Worm (Caenorhabditis elegans) whole organism, late embryonic: ENCODE measurements around the gene C08E3.15.

Experiments used
- ceh-9 ChIP-seq: sonication (generic microtip); optimal IDR thresholded peaks from 2 replicates; lab custom pipeline; 2016; ENCODE audit warnings: mild to moderate bottlenecking, missing genetic modification characterization, inconsistent platforms, missing compliant biosample characterization
- fkh-10 ChIP-seq: fragments of 150-350 bp; optimal IDR thresholded peaks from 2 replicates; lab custom pipeline; 2014; ENCODE audit warnings: missing biosample characterization, missing genetic modification reagents, missing genetic modification characterization
- lim-6 ChIP-seq: sonication (generic microtip); optimal IDR thresholded peaks from 2 replicates; lab custom pipeline; 2016; ENCODE audit warnings: missing genetic modification characterization, missing compliant biosample characterization
- lin-11 ChIP-seq: fragments of 200-800 bp; sonication (Bioruptor generic); optimal IDR thresholded peaks from 2 replicates; lab custom pipeline; 2018; ENCODE audit warnings: mild to moderate bottlenecking, missing genetic modification characterization, missing compliant biosample characterization
- nhr-232 ChIP-seq: sonication (generic microtip); optimal IDR thresholded peaks from 2 replicates; lab custom pipeline; 2016; ENCODE audit warnings: missing genetic modification characterization, missing compliant biosample characterization
- pat-9 ChIP-seq: fragments of 200-800 bp; sonication (Bioruptor generic); optimal IDR thresholded peaks from 2 replicates; lab custom pipeline; 2018; ENCODE audit warnings: mild to moderate bottlenecking, missing genetic modification characterization, moderate library complexity, missing compliant biosample characterization
- pha-2 ChIP-seq: sonication (generic microtip); optimal IDR thresholded peaks from 2 replicates; lab custom pipeline; 2017; ENCODE audit warnings: mild to moderate bottlenecking, missing genetic modification characterization, missing compliant biosample characterization
- rnt-1 ChIP-seq: sonication (generic microtip); optimal IDR thresholded peaks from 2 replicates; lab custom pipeline; 2016; ENCODE audit warnings: missing genetic modification characterization, missing compliant biosample characterization

ce11 chrII:1616382-1616781 lies 11.3 kb downstream of the C08E3.15 start, which contains the start of gene fbxa-165:
- TF ChIP-seq pha-2 (tag; lab: Kevin White, UChicago) (no peak), rnt-1 (tag; lab: Kevin White, UChicago) (no peak), nhr-232 (tag; lab: Kevin White, UChicago) (no peak), ceh-9 (tag; lab: Kevin White, UChicago) (no peak), fkh-10 (GFP tag; lab: Kevin White, UChicago) (no peak), pat-9 (tag; lab: Kevin White, UChicago) (no peak), lin-11 (tag; lab: Kevin White, UChicago) (no peak), lim-6 (tag; lab: Kevin White, UChicago) (no peak)
